Fruit fly (Drosophila melanogaster): ENCODE data around the gene CG31076.

dm6 chr3R:26978241-26978640 lies 11.4 kb downstream of the CG31076 start, which contains the start of the genes CG14253 and CG46313:
- TF ChIP-seq achi (GFP tag; optimal IDR thresholded peaks at IDR 0.05): no peak
- no peak for TF ChIP-seq CG8319 (GFP tag; optimal IDR thresholded peaks at IDR 0.05)
- TF ChIP-seq CG1621 (tag; optimal IDR thresholded peaks at IDR 0.05): no peak
- no peak for TF ChIP-seq fkh (GFP tag; optimal IDR thresholded peaks at IDR 0.05)
- no peak for TF ChIP-seq Hr39 (GFP tag; optimal IDR thresholded peaks at IDR 0.05)
- TF ChIP-seq Lpt (GFP tag; optimal IDR thresholded peaks at IDR 0.05): no peak
- no peak for TF ChIP-seq CG11762 (GFP tag; optimal IDR thresholded peaks at IDR 0.05; ENCODE audit: insufficient read depth)
- TF ChIP-seq Ets21C (GFP tag; optimal IDR thresholded peaks at IDR 0.05): no peak
- no peak for TF ChIP-seq topi (GFP tag; optimal IDR thresholded peaks at IDR 0.05)
- no peak for TF ChIP-seq CG4318 (GFP tag; optimal IDR thresholded peaks at IDR 0.05)
- TF ChIP-seq Met (GFP tag; optimal IDR thresholded peaks at IDR 0.05): no peak
